Worm (Caenorhabditis elegans): ENCODE measurements around the gene C27B7.6.

C27B7.6 gene

DNA sequence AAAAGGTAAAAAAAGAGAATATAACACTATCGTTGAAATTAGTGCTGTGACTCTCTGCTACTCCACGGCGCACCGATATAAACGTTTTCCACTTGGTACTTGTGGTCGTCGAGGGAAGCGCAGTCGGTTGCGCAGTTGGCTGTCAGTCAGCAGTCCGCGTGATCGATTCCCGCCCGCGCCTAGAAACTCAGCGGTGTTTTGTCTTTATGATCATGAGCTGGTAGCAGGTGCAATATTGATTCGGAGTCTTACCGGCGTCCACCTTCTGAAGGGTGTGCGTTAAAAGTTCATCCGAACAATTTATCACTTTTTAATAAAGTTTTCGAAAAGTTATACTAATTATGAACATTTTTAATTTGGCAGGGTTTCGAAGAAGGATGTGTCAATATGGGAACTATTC, 20.9 kb upstream of the C27B7.6 start (continued):
- TF ChIP-seq nhr-77 (tag; optimal IDR thresholded peaks at IDR 0.05), result no peak
- peak; percentile 78 for TF ChIP-seq fos-1 (tag; optimal IDR thresholded peaks at IDR 0.05)
- no peak for TF ChIP-seq zag-1 (tag; optimal IDR thresholded peaks at IDR 0.05)
- no peak for TF ChIP-seq peb-1 (tag; optimal IDR thresholded peaks at IDR 0.05)

DNA sequence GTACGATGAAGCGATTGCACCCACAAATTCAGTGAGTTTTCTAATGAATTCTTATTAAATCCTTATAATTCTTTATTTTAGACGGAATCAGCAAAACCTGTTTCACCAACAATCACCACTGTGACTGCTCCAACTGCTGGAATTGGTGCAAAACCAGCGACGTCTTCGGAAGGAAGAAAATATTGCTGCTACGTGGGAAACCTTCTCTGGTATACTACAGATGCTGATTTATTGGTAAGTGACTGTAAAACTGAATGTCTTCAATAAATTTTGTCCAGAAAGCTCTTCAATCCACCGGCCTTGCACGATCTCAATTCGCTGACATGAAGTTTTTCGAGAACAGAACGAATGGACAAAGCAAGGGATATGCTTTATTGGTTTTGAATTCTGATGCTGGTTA, 20.4 kb upstream of the C27B7.6 start:
- no peak for TF ChIP-seq nhr-6 (tag; optimal IDR thresholded peaks at IDR 0.05)
- TF ChIP-seq zag-1 (tag; optimal IDR thresholded peaks at IDR 0.05), result no peak
- no peak for TF ChIP-seq peb-1 (tag; optimal IDR thresholded peaks at IDR 0.05)
- TF ChIP-seq ama-1 (optimal IDR thresholded peaks at IDR 0.05), result no peak
- TF ChIP-seq R02D3.7 (tag; optimal IDR thresholded peaks at IDR 0.05), result no peak
- TF ChIP-seq nhr-25 (tag; optimal IDR thresholded peaks at IDR 0.05), result no peak
- TF ChIP-seq elt-3 (tag; optimal IDR thresholded peaks at IDR 0.05), result no peak
- TF ChIP-seq nhr-11 (tag; optimal IDR thresholded peaks at IDR 0.05), result no peak
- TF ChIP-seq unc-62 (GFP tag; optimal IDR thresholded peaks at IDR 0.05), result no peak
- no peak for TF ChIP-seq ceh-16 (tag; optimal IDR thresholded peaks at IDR 0.05)

DNA sequence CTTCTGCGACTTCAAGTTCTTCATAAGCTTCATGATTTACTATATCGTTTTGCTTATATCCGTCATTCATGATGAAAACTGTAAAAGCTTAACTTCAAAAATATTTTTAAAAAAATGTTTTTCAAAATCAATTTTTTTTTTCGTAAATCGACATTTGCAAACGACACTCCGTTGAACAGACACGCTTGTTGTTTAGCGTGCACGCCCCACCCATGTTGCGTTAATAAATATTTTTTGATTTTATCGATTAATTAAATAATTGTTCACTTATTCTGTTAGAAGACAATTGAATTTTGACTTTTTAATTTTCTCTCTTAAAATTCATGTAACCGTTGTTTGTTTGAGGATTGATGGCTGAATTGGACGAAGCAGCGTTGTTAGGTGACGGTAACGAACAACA, 19.8 kb upstream of the C27B7.6 start, which contains the start of the genes D1046.2 and cfim-2:
TSS of gene D1046.2 (minus strand) at position 78 of the 400 bp plus-strand sequence.
TSS of gene cfim-2 (plus strand) at position 335 of the 400 bp plus-strand sequence.
- TF ChIP-seq unc-55 (GFP tag; optimal IDR thresholded peaks at IDR 0.05) (peak; percentile 52), dmd-4 (tag; optimal IDR thresholded peaks at IDR 0.05) (no peak), nhr-12 (tag; optimal IDR thresholded peaks at IDR 0.05) (no peak), C34F6.9 (tag; optimal IDR thresholded peaks at IDR 0.05) (peak; percentile 45), gmeb-1 (tag; optimal IDR thresholded peaks at IDR 0.05) (peak; percentile 42), lsy-2 (tag; optimal IDR thresholded peaks at IDR 0.05) (peak in 1 of 2 experiments; percentile 51)

DNA sequence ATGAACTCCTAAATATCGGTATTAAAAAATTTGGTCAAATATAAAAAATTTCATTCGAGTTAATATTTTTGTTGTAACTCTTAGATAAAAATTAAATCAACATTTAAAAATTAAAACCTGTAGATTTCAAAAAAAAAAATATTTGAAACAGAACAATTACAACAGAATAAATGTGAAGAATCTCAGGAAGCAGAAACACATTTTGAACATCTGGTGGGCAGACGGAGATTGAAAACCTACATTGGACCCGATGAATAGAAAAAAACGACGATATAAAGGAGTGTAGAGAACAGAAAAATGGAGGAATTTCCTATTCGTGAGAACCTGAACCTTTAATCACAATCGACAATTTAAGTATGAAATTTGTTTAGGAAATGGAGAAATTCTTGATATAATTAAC, 18.0 kb upstream of the C27B7.6 start:
- TF ChIP-seq mdl-1 (tag; optimal IDR thresholded peaks at IDR 0.05), result no peak
- TF ChIP-seq fos-1 (tag; optimal IDR thresholded peaks at IDR 0.05), result no peak
- no peak for TF ChIP-seq ama-1 (optimal IDR thresholded peaks at IDR 0.05)
- TF ChIP-seq nhr-25 (tag; optimal IDR thresholded peaks at IDR 0.05), result no peak
- no peak for TF ChIP-seq sma-3 (GFP tag; optimal IDR thresholded peaks at IDR 0.05)
- TF ChIP-seq snpc-4 (tag; optimal IDR thresholded peaks at IDR 0.05), result no peak
- no peak for TF ChIP-seq gmeb-1 (tag; optimal IDR thresholded peaks at IDR 0.05)

DNA sequence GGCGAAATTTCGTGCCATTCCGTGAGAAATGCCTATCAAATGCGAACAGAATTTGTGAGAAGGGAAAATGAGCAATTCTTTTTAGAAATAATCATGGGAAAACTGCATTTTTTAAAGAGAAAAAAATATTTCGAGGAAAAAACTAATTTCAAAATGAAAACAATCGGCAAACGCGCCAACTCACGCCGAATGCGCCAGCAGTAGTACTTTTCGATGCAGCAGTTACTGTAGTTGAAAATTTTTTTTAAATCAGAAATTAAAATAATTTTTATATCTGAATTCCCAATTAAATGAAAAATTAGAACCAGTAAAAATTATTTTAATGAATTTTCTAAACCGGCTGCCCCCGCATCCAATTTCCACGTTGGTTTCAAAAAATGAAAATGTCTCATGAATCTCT, 17.2 kb upstream of the C27B7.6 start:
- TF ChIP-seq R02D3.7 (tag; optimal IDR thresholded peaks at IDR 0.05) (no peak), skn-1 (tag; optimal IDR thresholded peaks at IDR 0.05) (no peak), ceh-82 (tag; optimal IDR thresholded peaks at IDR 0.05) (no peak), F13H6.1 (tag; optimal IDR thresholded peaks at IDR 0.05) (no peak), mab-5 (tag; optimal IDR thresholded peaks at IDR 0.05) (no peak), Y55F3AM.14 (GFP tag; optimal IDR thresholded peaks at IDR 0.05) (no peak), ztf-11 (tag; optimal IDR thresholded peaks at IDR 0.05) (no peak), blmp-1 (tag; optimal IDR thresholded peaks at IDR 0.05; ENCODE audit: insufficient read depth) (no peak), C34F6.9 (tag; optimal IDR thresholded peaks at IDR 0.05) (no peak), nhr-129 (tag; optimal IDR thresholded peaks at IDR 0.05) (no peak), nhr-21 (tag; optimal IDR thresholded peaks at IDR 0.05) (no peak), sma-3 (GFP tag; optimal IDR thresholded peaks at IDR 0.05) (no peak), aly-2 (tag; optimal IDR thresholded peaks at IDR 0.05) (no peak), mdl-1 (tag; optimal IDR thresholded peaks at IDR 0.05) (no peak), sma-9 (GFP tag; optimal IDR thresholded peaks at IDR 0.05) (no peak), sma-9 (tag; optimal IDR thresholded peaks at IDR 0.05) (no peak), elt-3 (tag; optimal IDR thresholded peaks at IDR 0.05) (no peak), alr-1 (tag; optimal IDR thresholded peaks at IDR 0.05) (no peak), nhr-23 (tag; optimal IDR thresholded peaks at IDR 0.05) (no peak)

DNA sequence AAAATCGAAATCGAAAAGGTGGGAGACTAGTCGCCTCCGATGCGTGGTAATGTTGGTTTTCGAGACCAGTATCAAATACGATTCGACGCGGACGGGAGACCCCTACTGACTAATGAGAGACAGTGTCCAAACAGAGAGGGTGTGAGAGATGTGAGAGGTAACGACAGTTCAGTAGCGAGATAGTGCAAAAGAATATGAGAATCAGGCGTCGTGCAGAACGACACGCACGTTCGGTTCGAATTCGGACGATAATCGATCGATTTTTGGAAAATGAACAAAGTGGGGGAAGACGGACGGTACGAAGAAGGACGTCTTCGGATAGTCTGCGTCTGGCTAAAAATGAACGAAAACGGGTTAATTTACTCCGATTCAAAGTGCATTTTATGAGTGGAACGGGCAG, 15.8 kb upstream of the C27B7.6 start, which contains the start of gene D1046.16:
TSS of gene D1046.16 (plus strand) at position 195 of the 400 bp plus-strand sequence.
- TF ChIP-seq lsy-2 (tag; optimal IDR thresholded peaks at IDR 0.05), result peak in 1 of 2 experiments; percentile 0
- no peak for TF ChIP-seq nhr-21 (tag; optimal IDR thresholded peaks at IDR 0.05)
- no peak for TF ChIP-seq zag-1 (tag; optimal IDR thresholded peaks at IDR 0.05)
- no peak for TF ChIP-seq ztf-1 (GFP tag; conservative IDR thresholded peaks at IDR 0.05)
- no peak for TF ChIP-seq unc-39 (tag; optimal IDR thresholded peaks at IDR 0.05)
- no peak for TF ChIP-seq unc-55 (GFP tag; optimal IDR thresholded peaks at IDR 0.05)
- no peak for TF ChIP-seq ZK546.5 (tag; optimal IDR thresholded peaks at IDR 0.05)
- TF ChIP-seq sma-9 (GFP tag; optimal IDR thresholded peaks at IDR 0.05), result no peak
- no peak for TF ChIP-seq sma-9 (tag; optimal IDR thresholded peaks at IDR 0.05)
- peak; percentile 41 for TF ChIP-seq crh-2 (tag; optimal IDR thresholded peaks at IDR 0.05)
- no peak for TF ChIP-seq nhr-77 (tag; optimal IDR thresholded peaks at IDR 0.05)
- no peak for TF ChIP-seq ceh-16 (tag; optimal IDR thresholded peaks at IDR 0.05)
- no peak for TF ChIP-seq lin-13 (GFP tag; optimal IDR thresholded peaks at IDR 0.05)
- no peak for TF ChIP-seq nhr-12 (tag; optimal IDR thresholded peaks at IDR 0.05)
- no peak for TF ChIP-seq Y55F3AM.14 (GFP tag; optimal IDR thresholded peaks at IDR 0.05)
- TF ChIP-seq nhr-237 (tag; optimal IDR thresholded peaks at IDR 0.05), result no peak
- no peak for TF ChIP-seq mab-5 (tag; optimal IDR thresholded peaks at IDR 0.05)
- TF ChIP-seq nhr-6 (tag; optimal IDR thresholded peaks at IDR 0.05), result no peak
- no peak for TF ChIP-seq nhr-10 (tag; optimal IDR thresholded peaks at IDR 0.05)
- TF ChIP-seq lin-39 (tag; optimal IDR thresholded peaks at IDR 0.05), result no peak
- TF ChIP-seq nhr-129 (tag; optimal IDR thresholded peaks at IDR 0.05), result peak; percentile 70
- no peak for TF ChIP-seq elt-1 (tag; optimal IDR thresholded peaks at IDR 0.05)
